Comparison of ENCODE assay signal across 1 fruit fly cellular context in the genomic region with DNA sequence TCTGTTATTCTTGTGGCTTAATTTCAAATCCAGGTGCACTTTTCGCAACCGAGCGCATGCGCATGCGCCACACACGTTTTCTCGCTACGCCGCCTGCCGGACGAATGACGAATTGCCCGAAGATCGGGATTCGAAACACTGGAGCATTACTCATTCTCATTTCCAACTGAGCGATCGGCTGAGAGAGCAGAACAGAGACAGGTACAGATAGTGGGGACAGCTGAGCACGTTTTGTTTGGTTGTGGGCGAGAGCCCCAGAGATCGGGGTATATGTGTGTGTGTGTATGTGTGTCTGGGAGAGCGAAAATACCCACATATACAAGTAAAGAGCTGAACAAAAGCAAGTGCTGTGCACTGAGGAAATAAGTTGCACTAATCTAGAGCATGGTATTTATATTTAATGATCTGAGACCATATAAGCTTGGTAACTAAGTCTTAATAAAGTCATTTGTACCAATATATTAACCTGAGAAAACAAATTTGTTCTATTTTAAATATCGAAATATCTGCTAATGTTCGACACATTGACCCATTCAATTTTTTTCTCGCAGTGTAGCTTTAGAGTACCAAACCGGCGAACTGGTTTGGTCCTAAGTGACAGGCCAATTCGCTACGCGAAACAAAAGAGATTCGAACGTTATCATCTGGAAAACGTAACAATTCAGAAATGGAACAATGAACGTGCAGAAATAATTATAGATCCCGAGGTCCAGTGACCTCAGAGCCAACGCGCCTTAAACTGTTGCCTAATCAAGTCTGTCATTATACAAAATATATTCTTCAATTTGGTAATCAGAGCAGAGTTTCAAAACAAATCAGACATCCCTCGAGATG.
TF ChIP-seq lines count a peak whose summit lies in the region.

No protein-coding gene starts in this region.

TF ChIP-seq in whole organism, embryonic, 481 proteins besides CTCF, POLR2A, EP300 and RAD21 (continued from another document and continues in another):
- TF ChIP-seq D (optimal IDR thresholded peaks at IDR 0.05; lab: Kevin White, UChicago) (peak; percentile 69), D (GFP tag; optimal IDR thresholded peaks at IDR 0.05; lab: Kevin White, UChicago) (peak; percentile 98), CG10209 (GFP tag; optimal IDR thresholded peaks at IDR 0.05; lab: Kevin White, UChicago) (peak; percentile 93), CG4854 (GFP tag; optimal IDR thresholded peaks at IDR 0.05; lab: Kevin White, UChicago) (peak; percentile 90), CG18476 (GFP tag; optimal IDR thresholded peaks at IDR 0.05; lab: Kevin White, UChicago) (peak; percentile 89), Gug (GFP tag; IDR thresholded peaks at IDR 0.05; lab: Robert Waterston, UW) (peak; percentile 95), kni (GFP tag; optimal IDR thresholded peaks at IDR 0.05; lab: Kevin White, UChicago) (peak; percentile 97), Hmx (GFP tag; optimal IDR thresholded peaks at IDR 0.05; lab: Kevin White, UChicago) (peak; percentile 93), mam (GFP tag; optimal IDR thresholded peaks at IDR 0.05; lab: Kevin White, UChicago) (peak; percentile 97), CG8924 (tag; optimal IDR thresholded peaks at IDR 0.05; lab: Kevin White, UChicago) (peak; percentile 97), CG8359 (GFP tag; optimal IDR thresholded peaks at IDR 0.05; lab: Kevin White, UChicago; ENCODE audit: borderline replicate concordance) (peak; percentile 96), fd3F (GFP tag; optimal IDR thresholded peaks at IDR 0.05; lab: Kevin White, UChicago) (peak; percentile 87), dati (GFP tag; IDR thresholded peaks at IDR 0.05; lab: Robert Waterston, UW) (peak; percentile 90), en (GFP tag; optimal IDR thresholded peaks at IDR 0.05; lab: Kevin White, UChicago) (peak; percentile 96), Sox102F (GFP tag; optimal IDR thresholded peaks at IDR 0.05; lab: Kevin White, UChicago) (peak; percentile 91), knrl (GFP tag; IDR thresholded peaks at IDR 0.05; lab: Robert Waterston, UW; ENCODE audit: partially characterized antibody) (no peak), CG33557 (GFP tag; optimal IDR thresholded peaks at IDR 0.05; lab: Kevin White, UChicago) (peak; percentile 88), vnd (GFP tag; IDR thresholded peaks at IDR 0.05; lab: Robert Waterston, UW; ENCODE audit: partially characterized antibody) (peak; percentile 20; the same call in 1 of the 3 replicates), slou (GFP tag; optimal IDR thresholded peaks at IDR 0.05; lab: Kevin White, UChicago) (peak; percentile 71), slp2 (GFP tag; optimal IDR thresholded peaks at IDR 0.05; lab: Kevin White, UChicago) (peak; percentile 90), CG12769 (tag; optimal IDR thresholded peaks at IDR 0.05; lab: Kevin White, UChicago) (peak; percentile 96), Camta (GFP tag; optimal IDR thresholded peaks at IDR 0.05; lab: Kevin White, UChicago) (peak; percentile 97), scrt (GFP tag; optimal IDR thresholded peaks at IDR 0.05; lab: Kevin White, UChicago) (peak; percentile 97), Poxn (GFP tag; IDR thresholded peaks at IDR 0.05; lab: Robert Waterston, UW) (peak; percentile 85), Dip2 (GFP tag; IDR thresholded peaks at IDR 0.05; lab: Robert Waterston, UW) (peak; percentile 72), chn (GFP tag; optimal IDR thresholded peaks at IDR 0.05; lab: Kevin White, UChicago) (peak; percentile 90), sim (GFP tag; IDR thresholded peaks at IDR 0.05; lab: Robert Waterston, UW) (peak; percentile 91), tio (GFP tag; optimal IDR thresholded peaks at IDR 0.05; lab: Kevin White, UChicago) (peak; percentile 93), CG4328 (GFP tag; optimal IDR thresholded peaks at IDR 0.05; lab: Kevin White, UChicago) (peak; percentile 98), sisA (GFP tag; IDR thresholded peaks at IDR 0.05; lab: Robert Waterston, UW) (peak; percentile 95), Drgx (GFP tag; IDR thresholded peaks at IDR 0.05; lab: Robert Waterston, UW) (peak; percentile 99), NFAT (GFP tag; IDR thresholded peaks at IDR 0.05; lab: Robert Waterston, UW) (peak; percentile 97), CG11398 (GFP tag; optimal IDR thresholded peaks at IDR 0.05; lab: Kevin White, UChicago) (peak; percentile 92), CG13775 (GFP tag; optimal IDR thresholded peaks at IDR 0.05; lab: Kevin White, UChicago) (peak; percentile 93), CG10267 (tag; optimal IDR thresholded peaks at IDR 0.05; lab: Kevin White, UChicago) (peak; percentile 96), CG9727 (GFP tag; optimal IDR thresholded peaks at IDR 0.05; lab: Kevin White, UChicago) (peak; percentile 96), HLH3B (GFP tag; IDR thresholded peaks at IDR 0.05; lab: Robert Waterston, UW) (peak; percentile 96), CG15514 (GFP tag; optimal IDR thresholded peaks at IDR 0.05; lab: Kevin White, UChicago) (peak; percentile 93), bowl (GFP tag; IDR thresholded peaks at IDR 0.05; lab: Robert Waterston, UW) (peak; percentile 95), CrebB (tag; optimal IDR thresholded peaks at IDR 0.05; lab: Kevin White, UChicago) (peak; percentile 91), repo (GFP tag; optimal IDR thresholded peaks at IDR 0.05; lab: Kevin White, UChicago) (peak; percentile 92), eve (GFP tag; optimal IDR thresholded peaks at IDR 0.05; lab: Kevin White, UChicago) (peak; percentile 74 to 98), CG2202 (tag; optimal IDR thresholded peaks at IDR 0.05; lab: Kevin White, UChicago) (peak; percentile 90), CG17359 (tag; optimal IDR thresholded peaks at IDR 0.05; lab: Kevin White, UChicago) (peak; percentile 99), wek (GFP tag; optimal IDR thresholded peaks at IDR 0.05; lab: Kevin White, UChicago) (peak; percentile 77), salm (tag; optimal IDR thresholded peaks at IDR 0.05; lab: Kevin White, UChicago) (peak; percentile 86), Optix (GFP tag; IDR thresholded peaks at IDR 0.05; lab: Robert Waterston, UW) (peak; percentile 93), CG10321 (GFP tag; IDR thresholded peaks at IDR 0.05; lab: Robert Waterston, UW) (peak; percentile 72), ara (GFP tag; IDR thresholded peaks at IDR 0.05; lab: Robert Waterston, UW) (peak; percentile 99), CG32532 (GFP tag; IDR thresholded peaks at IDR 0.05; lab: Robert Waterston, UW) (peak; percentile 99), da (GFP tag; optimal IDR thresholded peaks at IDR 0.05; lab: Kevin White, UChicago) (peak; percentile 75), Deaf1 (tag; optimal IDR thresholded peaks at IDR 0.05; lab: Kevin White, UChicago) (peak; percentile 95), Scr (GFP tag; IDR thresholded peaks at IDR 0.05; lab: Robert Waterston, UW; ENCODE audit: partially characterized antibody) (peak; percentile 49; the same call in 1 of the 2 replicates), B-H1 (GFP tag; IDR thresholded peaks at IDR 0.05; lab: Robert Waterston, UW) (peak; percentile 97), Rfx (GFP tag; IDR thresholded peaks at IDR 0.05; lab: Robert Waterston, UW) (peak; percentile 97), Antp (GFP tag; optimal IDR thresholded peaks at IDR 0.05; lab: Kevin White, UChicago) (peak; percentile 94), CG8765 (GFP tag; IDR thresholded peaks at IDR 0.05; lab: Robert Waterston, UW) (peak; percentile 96), crp (GFP tag; optimal IDR thresholded peaks at IDR 0.05; lab: Kevin White, UChicago) (peak in 1 of 2 experiments; percentile 76), CG5245 (GFP tag; optimal IDR thresholded peaks at IDR 0.05; lab: Kevin White, UChicago) (peak; percentile 75), pnt (GFP tag; optimal IDR thresholded peaks at IDR 0.05; lab: Kevin White, UChicago) (peak; percentile 97), CG12236 (GFP tag; optimal IDR thresholded peaks at IDR 0.05; lab: Kevin White, UChicago) (peak; percentile 90), CG6683 (GFP tag; optimal IDR thresholded peaks at IDR 0.05; lab: Kevin White, UChicago) (peak; percentile 97), PHDP (tag; optimal IDR thresholded peaks at IDR 0.05; lab: Kevin White, UChicago) (peak; percentile 94), Asciz (GFP tag; optimal IDR thresholded peaks at IDR 0.05; lab: Kevin White, UChicago) (peak; percentile 99), CG6854 (GFP tag; optimal IDR thresholded peaks at IDR 0.05; lab: Kevin White, UChicago) (peak; percentile 92), sens-2 (GFP tag; IDR thresholded peaks at IDR 0.05; lab: Robert Waterston, UW) (peak; percentile 93), dmrt11E (tag; optimal IDR thresholded peaks at IDR 0.05; lab: Kevin White, UChicago) (peak; percentile 95), CG8944 (GFP tag; optimal IDR thresholded peaks at IDR 0.05; lab: Kevin White, UChicago) (peak; percentile 91), az2 (GFP tag; optimal IDR thresholded peaks at IDR 0.05; lab: Kevin White, UChicago) (peak; percentile 92), nerfin-1 (tag; optimal IDR thresholded peaks at IDR 0.05; lab: Kevin White, UChicago) (peak; percentile 98), Taf1 (GFP tag; IDR thresholded peaks at IDR 0.05; lab: Robert Waterston, UW) (peak; percentile 92), pan (optimal IDR thresholded peaks at IDR 0.05; lab: Kevin White, UChicago) (no peak), pan (GFP tag; optimal IDR thresholded peaks at IDR 0.05 in 1 of 2, IDR thresholded peaks at IDR 0.05 in 1 of 2) (peak in 1 of 2 experiments; percentile 98), CG16813 (GFP tag; IDR thresholded peaks at IDR 0.05; lab: Robert Waterston, UW; ENCODE audit: partially characterized antibody) (0 out of 3 replicates have a peak, but pooled peaks have one; percentile 7), oc (tag; optimal IDR thresholded peaks at IDR 0.05; lab: Kevin White, UChicago) (peak; percentile 89), CG6765 (GFP tag; optimal IDR thresholded peaks at IDR 0.05; lab: Kevin White, UChicago) (peak; percentile 98), h (optimal IDR thresholded peaks at IDR 0.05; lab: Kevin White, UChicago) (no peak), Nf-YA (GFP tag; IDR thresholded peaks at IDR 0.05; lab: Robert Waterston, UW) (peak; percentile 89), gro (GFP tag; optimal IDR thresholded peaks at IDR 0.05; lab: Kevin White, UChicago) (peak; percentile 95), CG42726 (GFP tag; IDR thresholded peaks at IDR 0.05; lab: Robert Waterston, UW; ENCODE audit: partially characterized antibody) (peak; percentile 68), ssp (GFP tag; IDR thresholded peaks at IDR 0.05; lab: Robert Waterston, UW) (peak; percentile 88), gem (tag; optimal IDR thresholded peaks at IDR 0.05; lab: Kevin White, UChicago) (peak; percentile 97), Hr3 (GFP tag; optimal IDR thresholded peaks at IDR 0.05; lab: Kevin White, UChicago) (peak; percentile 90), CG11695 (GFP tag; IDR thresholded peaks at IDR 0.05; lab: Robert Waterston, UW) (peak; percentile 98), Rx (GFP tag; IDR thresholded peaks at IDR 0.05; lab: Robert Waterston, UW) (peak; percentile 97), CG3281 (GFP tag; optimal IDR thresholded peaks at IDR 0.05; lab: Kevin White, UChicago) (peak; percentile 98), Atf3 (GFP tag; optimal IDR thresholded peaks at IDR 0.05; lab: Kevin White, UChicago) (peak; percentile 87), Side (GFP tag; optimal IDR thresholded peaks at IDR 0.05; lab: Kevin White, UChicago) (peak; percentile 98), CG14014 (GFP tag; IDR thresholded peaks at IDR 0.05; lab: Robert Waterston, UW) (peak; percentile 96), CG31441 (GFP tag; IDR thresholded peaks at IDR 0.05; lab: Robert Waterston, UW) (peak; percentile 99), CG7271 (tag; optimal IDR thresholded peaks at IDR 0.05; lab: Kevin White, UChicago) (peak; percentile 98), CG13424 (tag; optimal IDR thresholded peaks at IDR 0.05; lab: Kevin White, UChicago) (peak; percentile 94), row (GFP tag; IDR thresholded peaks at IDR 0.05; lab: Robert Waterston, UW) (peak; percentile 99), exex (tag; optimal IDR thresholded peaks at IDR 0.05; lab: Kevin White, UChicago) (peak; percentile 92), CG31365 (tag; optimal IDR thresholded peaks at IDR 0.05; lab: Kevin White, UChicago) (peak; percentile 94), eyg (GFP tag; optimal IDR thresholded peaks at IDR 0.05; lab: Kevin White, UChicago) (peak; percentile 88), ato (GFP tag; IDR thresholded peaks at IDR 0.05; lab: Robert Waterston, UW; ENCODE audit: partially characterized antibody) (peak; percentile 20; the same call in 1 of the 2 replicates), CG14050 (GFP tag; IDR thresholded peaks at IDR 0.05; lab: Robert Waterston, UW) (peak; percentile 93), insv (GFP tag; optimal IDR thresholded peaks at IDR 0.05; lab: Kevin White, UChicago) (peak; percentile 20 to 74), CG17186 (GFP tag; optimal IDR thresholded peaks at IDR 0.05; lab: Kevin White, UChicago) (peak; percentile 95), br (optimal IDR thresholded peaks at IDR 0.05; lab: Kevin White, UChicago) (no peak), CG14965 (GFP tag; optimal IDR thresholded peaks at IDR 0.05; lab: Kevin White, UChicago; ENCODE audit: borderline replicate concordance) (peak; percentile 80), grn (GFP tag; optimal IDR thresholded peaks at IDR 0.05; lab: Kevin White, UChicago) (peak; percentile 81), gce (GFP tag; IDR thresholded peaks at IDR 0.05; lab: Robert Waterston, UW) (peak; percentile 97), CG13123 (GFP tag; optimal IDR thresholded peaks at IDR 0.05; lab: Kevin White, UChicago) (peak; percentile 80), Nf-YC (tag; optimal IDR thresholded peaks at IDR 0.05; lab: Kevin White, UChicago) (peak; percentile 91), prd (optimal IDR thresholded peaks at IDR 0.05; lab: Kevin White, UChicago) (no peak), prd (GFP tag; IDR thresholded peaks at IDR 0.05; lab: Robert Waterston, UW) (peak; percentile 99), dm (GFP tag; optimal IDR thresholded peaks at IDR 0.05; lab: Kevin White, UChicago) (peak; percentile 91), her (GFP tag; optimal IDR thresholded peaks at IDR 0.05; lab: Kevin White, UChicago) (peak; percentile 90), p53 (GFP tag; optimal IDR thresholded peaks at IDR 0.05; lab: Kevin White, UChicago) (peak; percentile 82), toy (GFP tag; IDR thresholded peaks at IDR 0.05; lab: Robert Waterston, UW) (peak; percentile 96), sob (GFP tag; IDR thresholded peaks at IDR 0.05; lab: Robert Waterston, UW) (peak; percentile 94), fru (optimal IDR thresholded peaks at IDR 0.05; lab: Kevin White, UChicago) (no peak), Dp (GFP tag; optimal IDR thresholded peaks at IDR 0.05; lab: Kevin White, UChicago) (no peak), ind (GFP tag; optimal IDR thresholded peaks at IDR 0.05; lab: Kevin White, UChicago) (peak; percentile 99), ken (GFP tag; IDR thresholded peaks at IDR 0.05; lab: Robert Waterston, UW) (peak; percentile 92), CG11093 (GFP tag; IDR thresholded peaks at IDR 0.05; lab: Robert Waterston, UW) (peak; percentile 97), CG4820 (GFP tag; optimal IDR thresholded peaks at IDR 0.05; lab: Kevin White, UChicago) (peak; percentile 95)
